Worm (Caenorhabditis elegans) whole organism, midembryonic: ENCODE results near the gene T27E9.6.

ENCODE experiments used
- flt-1 ChIP-seq: fragments of 200-800 bp; sonication (Bioruptor generic); IDR thresholded peaks from 2 replicates; pipeline ENCODE4 v1.3.6; 2022; ENCODE audit warnings: missing genetic modification characterization, missing compliant biosample characterization
- med-1 ChIP-seq: sonication (generic microtip); optimal IDR thresholded peaks from 2 replicates; lab custom pipeline; 2017; ENCODE audit warnings: missing genetic modification characterization, mild to moderate bottlenecking, missing compliant biosample characterization, antibody characterized with exemption, missing genetic modification reagents; ENCODE audit not compliant: insufficient read depth
- ref-1 ChIP-seq: fragments of 200-800 bp; sonication (Bioruptor generic); conservative IDR thresholded peaks from 2 replicates; pipeline ENCODE4 v1.3.6; 2022; ENCODE audit warnings: missing genetic modification reagents, missing genetic modification characterization, missing compliant biosample characterization
- ztf-29 ChIP-seq: fragments of 200-800 bp; sonication (Bioruptor generic); IDR thresholded peaks from 2 replicates; pipeline ENCODE4 v1.3.6; 2022; ENCODE audit warnings: missing genetic modification reagents, missing genetic modification characterization, missing compliant biosample characterization

ce11 chrIII:13524021-13524420, 47.4 kb upstream of the T27E9.6 start, which contains the start of gene pod-1:
- TF ChIP-seq flt-1, result no peak
- no peak for TF ChIP-seq ref-1 (GFP tag; lab: Robert Waterston, UW)
- no peak for TF ChIP-seq ztf-29
- no peak for TF ChIP-seq med-1
